Fruit fly (Drosophila melanogaster): ENCODE results near the gene CG5746.

The CG5746 gene

dm6 chr3R:24359957-24360356, 11.4 kb upstream of the CG5746 start, which contains the start of gene CG18528 (continued):
- peak; percentile 87 for TF ChIP-seq pita (GFP tag; optimal IDR thresholded peaks at IDR 0.05)
- peak; percentile 17 for TF ChIP-seq MESR4 (GFP tag; optimal IDR thresholded peaks at IDR 0.05)
- TF ChIP-seq CG17802 (tag; optimal IDR thresholded peaks at IDR 0.05): peak; percentile 51
- TF ChIP-seq ken (GFP tag; IDR thresholded peaks at IDR 0.05): no peak
- TF ChIP-seq zen (tag; optimal IDR thresholded peaks at IDR 0.05): peak; percentile 71
- no peak for TF ChIP-seq NC2α (GFP tag; optimal IDR thresholded peaks at IDR 0.05)
- no peak for TF ChIP-seq cato (GFP tag; optimal IDR thresholded peaks at IDR 0.05; ENCODE audit: borderline replicate concordance)
- TF ChIP-seq Opbp (GFP tag; IDR thresholded peaks at IDR 0.05; ENCODE audit: partially characterized antibody): peak; percentile 34; the same call in 1 of the 3 replicates
- no peak for TF ChIP-seq Bdp1 (GFP tag; optimal IDR thresholded peaks at IDR 0.05)
- TF ChIP-seq BtbVII (GFP tag; optimal IDR thresholded peaks at IDR 0.05): no peak
- TF ChIP-seq Awh (GFP tag; IDR thresholded peaks at IDR 0.05): no peak
- no peak for TF ChIP-seq az2 (GFP tag; optimal IDR thresholded peaks at IDR 0.05)
- TF ChIP-seq CG18599 (GFP tag; optimal IDR thresholded peaks at IDR 0.05): no peak
- TF ChIP-seq CG4617 (GFP tag; optimal IDR thresholded peaks at IDR 0.05; ENCODE audit: borderline replicate concordance): peak; percentile 15
- no peak for TF ChIP-seq CG10431 (GFP tag; optimal IDR thresholded peaks at IDR 0.05)
- no peak for TF ChIP-seq oc (tag; optimal IDR thresholded peaks at IDR 0.05)
- peak; percentile 28 for TF ChIP-seq CG17186 (GFP tag; optimal IDR thresholded peaks at IDR 0.05)
- 0 out of 2 replicates have a peak, but pooled peaks have one; percentile 10 for TF ChIP-seq vvl (GFP tag; IDR thresholded peaks at IDR 0.05)
- TF ChIP-seq CG11560 (tag; IDR thresholded peaks at IDR 0.05): peak; percentile 54; the same call in 1 of the 3 replicates
- TF ChIP-seq CG15073 (GFP tag; optimal IDR thresholded peaks at IDR 0.05): no peak
- TF ChIP-seq Chrac-16 (GFP tag; optimal IDR thresholded peaks at IDR 0.05): no peak
- TF ChIP-seq CG1602 (GFP tag; optimal IDR thresholded peaks at IDR 0.05): no peak
- peak; percentile 12; the same call in 1 of the 2 replicates for TF ChIP-seq CG4360 (GFP tag; IDR thresholded peaks at IDR 0.05)
- no peak for TF ChIP-seq CG5180 (GFP tag; optimal IDR thresholded peaks at IDR 0.05)
- TF ChIP-seq bbx (GFP tag; IDR thresholded peaks at IDR 0.05; ENCODE audit: partially characterized antibody): 0 out of 2 replicates have a peak, but pooled peaks have one; percentile 39
- TF ChIP-seq seq (GFP tag; IDR thresholded peaks at IDR 0.05): peak; percentile 11; the same call in 1 of the 2 replicates
- TF ChIP-seq CG33557 (GFP tag; optimal IDR thresholded peaks at IDR 0.05): no peak
- TF ChIP-seq CG10321 (GFP tag; IDR thresholded peaks at IDR 0.05): no peak
- no peak for TF ChIP-seq disco-r (GFP tag; optimal IDR thresholded peaks at IDR 0.05)
- peak; percentile 15 for TF ChIP-seq YL-1 (GFP tag; optimal IDR thresholded peaks at IDR 0.05)
- peak; percentile 33; the same call in 1 of the 3 replicates for TF ChIP-seq ci (GFP tag; IDR thresholded peaks at IDR 0.05)
- peak; percentile 92 for TF ChIP-seq Ets97D (GFP tag; optimal IDR thresholded peaks at IDR 0.05)
- TF ChIP-seq CG7556 (GFP tag; optimal IDR thresholded peaks at IDR 0.05): no peak
- peak; percentile 82 for TF ChIP-seq her (GFP tag; optimal IDR thresholded peaks at IDR 0.05)
- no peak for TF ChIP-seq CG3726 (GFP tag; IDR thresholded peaks at IDR 0.05)
- peak; percentile 71 for TF ChIP-seq CG3995 (GFP tag; optimal IDR thresholded peaks at IDR 0.05)
- TF ChIP-seq CG10959 (GFP tag; IDR thresholded peaks at IDR 0.05): no peak
- TF ChIP-seq CHES-1-like (GFP tag; optimal IDR thresholded peaks at IDR 0.05): peak; percentile 39
- TF ChIP-seq ara (GFP tag; IDR thresholded peaks at IDR 0.05): no peak
- no peak for TF ChIP-seq CG16815 (GFP tag; optimal IDR thresholded peaks at IDR 0.05)
- TF ChIP-seq CG6683 (GFP tag; optimal IDR thresholded peaks at IDR 0.05): no peak
- no peak for TF ChIP-seq wek (GFP tag; optimal IDR thresholded peaks at IDR 0.05)
- no peak for TF ChIP-seq chm (GFP tag; IDR thresholded peaks at IDR 0.05)
- no peak for TF ChIP-seq CG7271 (tag; optimal IDR thresholded peaks at IDR 0.05)
- TF ChIP-seq trem (tag; optimal IDR thresholded peaks at IDR 0.05): peak; percentile 49
- TF ChIP-seq stwl (tag; optimal IDR thresholded peaks at IDR 0.05): peak; percentile 73
- no peak for TF ChIP-seq HHEX (GFP tag; optimal IDR thresholded peaks at IDR 0.05)
- TF ChIP-seq NC2β (GFP tag; optimal IDR thresholded peaks at IDR 0.05): no peak
- no peak for TF ChIP-seq CG12071 (GFP tag; optimal IDR thresholded peaks at IDR 0.05)
- no peak for TF ChIP-seq CG7928 (GFP tag; optimal IDR thresholded peaks at IDR 0.05)
